Worm (Caenorhabditis elegans) whole organism, L1 larva: ENCODE measurements around the gene srw-33.

Experiments used
- C04F5.9 ChIP-seq: sonication (generic microtip); optimal IDR thresholded peaks from 2 replicates; lab custom pipeline; 2016; ENCODE audit warnings: missing genetic modification characterization, missing compliant biosample characterization
- aha-1 ChIP-seq: fragments of 150-350 bp; optimal IDR thresholded peaks from 2 replicates; lab custom pipeline; 2014; ENCODE audit warnings: missing biosample characterization, missing genetic modification characterization
- ceh-8 ChIP-seq: fragments of 200-800 bp; sonication (Bioruptor generic); optimal IDR thresholded peaks from 2 replicates; lab custom pipeline; 2018; ENCODE audit warnings: mild to moderate bottlenecking, missing genetic modification characterization, moderate library complexity, missing compliant biosample characterization
- ceh-90 ChIP-seq: sonication (generic microtip); optimal IDR thresholded peaks from 2 replicates; lab custom pipeline; 2016; ENCODE audit warnings: missing genetic modification characterization, missing compliant biosample characterization
- efl-1 ChIP-seq, 4 experiments: fragments of 150-350 bp; optimal IDR thresholded peaks in 3 of 4; peaks in 1 of 4; 1 replicate in 1 of 4; 2 replicates in 3 of 4; lab custom pipeline; 2014; ENCODE audit warnings: missing biosample characterization in 2 of 4, missing genetic modification characterization in 2 of 4, missing genetic modification reagents in 2 of 4
- efl-3 ChIP-seq: fragments of 200-800 bp; sonication (Bioruptor generic); optimal IDR thresholded peaks from 2 replicates; lab custom pipeline; 2018; ENCODE audit warnings: mild to moderate bottlenecking, missing genetic modification characterization, missing compliant biosample characterization
- egl-13 ChIP-seq: sonication (generic microtip); optimal IDR thresholded peaks from 2 replicates; lab custom pipeline; 2016; ENCODE audit warnings: missing genotype, missing genetic modification reagents, missing genetic modification characterization, missing compliant biosample characterization
- egl-27 ChIP-seq, 2 experiments: fragments of 150-350 bp in 1 of 2; sonication (generic microtip); optimal IDR thresholded peaks; 3 replicates each; lab custom pipeline; 2017 to 2018; ENCODE audit warnings: missing biosample characterization in 2 of 2, missing genetic modification characterization in 2 of 2, missing genetic modification reagents in 2 of 2
- elt-2 ChIP-seq: sonication (generic microtip); optimal IDR thresholded peaks from 2 replicates; lab custom pipeline; 2016; ENCODE audit warnings: missing genetic modification characterization, mild to moderate bottlenecking, inconsistent platforms, missing compliant biosample characterization, missing genetic modification reagents
- elt-3 ChIP-seq, 6 experiments: fragments of 150-350 bp in 1 of 6; sonication (generic microtip); optimal IDR thresholded peaks; 2 replicates each; lab custom pipeline; 2017 to 2018; ENCODE audit warnings: missing biosample characterization in 6 of 6, missing genetic modification characterization in 6 of 6, inconsistent platforms in 1 of 6
- fkh-10 ChIP-seq: sonication (generic microtip); optimal IDR thresholded peaks from 2 replicates; lab custom pipeline; 2017; ENCODE audit warnings: missing biosample characterization, missing genetic modification reagents, missing genetic modification characterization
- fkh-8 ChIP-seq: sonication (generic microtip); optimal IDR thresholded peaks from 2 replicates; lab custom pipeline; 2016; ENCODE audit warnings: mild to moderate bottlenecking, missing genetic modification characterization, missing compliant biosample characterization
- fos-1 ChIP-seq: fragments of 150-350 bp; optimal IDR thresholded peaks from 2 replicates; lab custom pipeline; 2014; ENCODE audit warnings: missing biosample characterization, missing genetic modification characterization
- hpl-2 ChIP-seq: fragments of 150-350 bp; optimal IDR thresholded peaks from 2 replicates; lab custom pipeline; 2014; ENCODE audit warnings: missing biosample characterization, missing genetic modification reagents, missing genetic modification characterization
- irx-1 ChIP-seq: sonication (generic microtip); optimal IDR thresholded peaks from 2 replicates; lab custom pipeline; 2016; ENCODE audit warnings: missing genetic modification characterization, missing compliant biosample characterization
- isw-1 ChIP-seq: fragments of 200-800 bp; sonication (Bioruptor generic); IDR thresholded peaks from 2 replicates; pipeline ENCODE4 v1.3.6; 2022; ENCODE audit warnings: missing genetic modification characterization, missing compliant biosample characterization
- jun-1 ChIP-seq: fragments of 150-350 bp; optimal IDR thresholded peaks from 2 replicates; lab custom pipeline; 2014; ENCODE audit warnings: missing biosample characterization, missing genetic modification reagents, missing genetic modification characterization
- lin-14 ChIP-seq: fragments of 200-800 bp; sonication (Bioruptor generic); optimal IDR thresholded peaks from 2 replicates; lab custom pipeline; 2018; ENCODE audit warnings: mild to moderate bottlenecking, missing genetic modification characterization, moderate library complexity, missing compliant biosample characterization
- mep-1 ChIP-seq: fragments of 150-350 bp; optimal IDR thresholded peaks from 2 replicates; lab custom pipeline; 2014; ENCODE audit warnings: missing biosample characterization, missing genetic modification characterization
- nhr-11 ChIP-seq: fragments of 150-350 bp; optimal IDR thresholded peaks from 2 replicates; lab custom pipeline; 2014; ENCODE audit warnings: missing biosample characterization, missing genetic modification characterization
- nhr-12 ChIP-seq: sonication (generic microtip); optimal IDR thresholded peaks from 2 replicates; lab custom pipeline; 2017; ENCODE audit warnings: missing biosample characterization, missing genetic modification characterization
- nhr-20 ChIP-seq: sonication (generic microtip); optimal IDR thresholded peaks from 2 replicates; lab custom pipeline; 2016; ENCODE audit warnings: mild to moderate bottlenecking, missing genetic modification characterization, missing compliant biosample characterization
- nhr-28 ChIP-seq: fragments of 150-350 bp; optimal IDR thresholded peaks from 2 replicates; lab custom pipeline; 2014; ENCODE audit warnings: missing biosample characterization, missing genetic modification characterization
- nhr-47 ChIP-seq: sonication (generic microtip); optimal IDR thresholded peaks from 2 replicates; lab custom pipeline; 2016; ENCODE audit warnings: mild to moderate bottlenecking, missing genetic modification characterization, moderate library complexity, missing compliant biosample characterization
- nhr-71 ChIP-seq: sonication (generic microtip); optimal IDR thresholded peaks from 2 replicates; lab custom pipeline; 2016; ENCODE audit warnings: mild to moderate bottlenecking, missing genetic modification characterization, moderate library complexity, missing compliant biosample characterization
- nhr-85 ChIP-seq: sonication (generic microtip); peaks from one replicate; lab custom pipeline; 2016; ENCODE audit warnings: missing genetic modification characterization, inconsistent platforms, missing compliant biosample characterization
- nhr-90 ChIP-seq: sonication (generic microtip); optimal IDR thresholded peaks from 2 replicates; lab custom pipeline; 2016; ENCODE audit warnings: mild to moderate bottlenecking, missing genetic modification characterization, missing compliant biosample characterization; ENCODE audit not compliant: poor library complexity
- pag-3 ChIP-seq: sonication (generic microtip); optimal IDR thresholded peaks from 2 replicates; lab custom pipeline; 2017; ENCODE audit warnings: missing genetic modification characterization, mild to moderate bottlenecking, missing compliant biosample characterization, antibody characterized with exemption, borderline replicate concordance; ENCODE audit not compliant: insufficient read depth
- pax-3 ChIP-seq: fragments of 200-800 bp; sonication (Bioruptor generic); optimal IDR thresholded peaks from 2 replicates; lab custom pipeline; 2018; ENCODE audit warnings: mild to moderate bottlenecking, missing genetic modification characterization, moderate library complexity, missing compliant biosample characterization
- pqm-1 ChIP-seq: sonication (generic microtip); optimal IDR thresholded peaks from 3 replicates; lab custom pipeline; 2017; ENCODE audit warnings: missing biosample characterization, missing genetic modification characterization
- rnt-1 ChIP-seq: sonication (generic microtip); optimal IDR thresholded peaks from 2 replicates; lab custom pipeline; 2016; ENCODE audit warnings: mild to moderate bottlenecking, missing genetic modification characterization, moderate library complexity, missing compliant biosample characterization
- sptf-1 ChIP-seq: fragments of 150-350 bp; optimal IDR thresholded peaks from 2 replicates; lab custom pipeline; 2014; ENCODE audit warnings: missing biosample characterization, missing genetic modification characterization
- sup-37 ChIP-seq: fragments of 200-800 bp; sonication (Bioruptor generic); optimal IDR thresholded peaks from 2 replicates; lab custom pipeline; 2018; ENCODE audit warnings: mild to moderate bottlenecking, missing genetic modification characterization, missing compliant biosample characterization
- swsn-7 ChIP-seq: sonication (generic microtip); optimal IDR thresholded peaks from 2 replicates; lab custom pipeline; 2016; ENCODE audit warnings: missing genetic modification characterization, missing compliant biosample characterization
- tlp-1 ChIP-seq: fragments of 150-350 bp; optimal IDR thresholded peaks from 2 replicates; lab custom pipeline; 2014; ENCODE audit warnings: missing biosample characterization, missing genetic modification characterization
- unc-30 ChIP-seq: sonication (generic microtip); optimal IDR thresholded peaks from 2 replicates; lab custom pipeline; 2017; ENCODE audit warnings: missing biosample characterization, missing genetic modification characterization
- unc-62 ChIP-seq: fragments of 150-350 bp; optimal IDR thresholded peaks from 2 replicates; lab custom pipeline; 2014; ENCODE audit warnings: missing biosample characterization, missing genetic modification reagents, missing genetic modification characterization
- xbp-1 ChIP-seq: sonication (generic microtip); optimal IDR thresholded peaks from 2 replicates; lab custom pipeline; 2016; ENCODE audit warnings: missing genetic modification characterization, missing compliant biosample characterization
- zag-1 ChIP-seq: fragments of 150-350 bp; optimal IDR thresholded peaks from 2 replicates; lab custom pipeline; 2014; ENCODE audit warnings: missing biosample characterization, missing genetic modification characterization

srw-33 gene

ce11 chrV:15464402-15464801 is 13.1 kb upstream of the srw-33 start, which contains the start of gene rocf-1:
rocf-1 (minus strand) TSS chrV:15464502.
- TF ChIP-seq lin-14 (GFP tag; lab: Kevin White, UChicago) (no peak), nhr-71 (tag; lab: Kevin White, UChicago) (no peak), nhr-47 (tag; lab: Kevin White, UChicago) (no peak), unc-62 (GFP tag; lab: Kevin White, UChicago) (no peak), C04F5.9 (tag; lab: Kevin White, UChicago) (no peak), rnt-1 (no peak), egl-13 (no peak), hpl-2 (no peak), swsn-7 (tag; lab: Kevin White, UChicago) (no peak), mep-1 (tag; lab: Kevin White, UChicago) (no peak), nhr-28 (tag; lab: Kevin White, UChicago) (no peak), elt-3 (tag; optimal IDR thresholded peaks at IDR 0.05; lab: Kevin White, UChicago) (no peak), isw-1 (no peak), egl-27 (tag; optimal IDR thresholded peaks at IDR 0.05; lab: Kevin White, UChicago) (no peak), fkh-8 (tag; lab: Kevin White, UChicago) (no peak), efl-1 (optimal IDR thresholded peaks at IDR 0.05; lab: Kevin White, UChicago) (no peak), efl-1 (GFP tag; optimal IDR thresholded peaks at IDR 0.05 in 1 of 2; lab: Kevin White, UChicago) (no peak), jun-1 (no peak), xbp-1 (no peak)

ce11 chrV:15459088-15459487 is 7.8 kb upstream of the srw-33 start, which contains the start of gene str-71:
str-71 (minus strand) TSS chrV:15459188.
- TF ChIP-seq efl-3 (GFP tag; lab: Kevin White, UChicago) (no peak), zag-1 (tag; lab: Kevin White, UChicago) (no peak), tlp-1 (tag; lab: Kevin White, UChicago) (no peak), pag-3 (tag; lab: Kevin White, UChicago) (no peak), nhr-20 (tag; lab: Kevin White, UChicago) (no peak), mep-1 (tag; lab: Kevin White, UChicago) (no peak), nhr-12 (tag; lab: Kevin White, UChicago) (no peak), ceh-8 (GFP tag; lab: Kevin White, UChicago) (no peak), nhr-90 (no peak)
- TF ChIP-seq, all 84 proteins: peak for 0

ce11 chrV:15454322-15454721 is 3.0 kb upstream of the srw-33 start:
- TF ChIP-seq aha-1 (no peak), nhr-85 (tag; lab: Kevin White, UChicago) (peak; percentile 22), hpl-2 (no peak), isw-1 (no peak)

- no peak for TF ChIP-seq egl-13
These were observed 2.5 kb downstream of the srw-33 start, which contains the start of gene T26H5.14 for ce11 chrV:15448865-15449264. T26H5.14 (plus strand) TSS chrV:15449165.

ce11 chrV:15448408-15448807 is 2.9 kb downstream of the srw-33 start, which contains the start of gene T26H5.4:
T26H5.4 (minus strand) TSS chrV:15448701.
- TF ChIP-seq elt-2 (tag; lab: Kevin White, UChicago) (peak; percentile 95), pag-3 (tag; lab: Kevin White, UChicago) (no peak), efl-1 (optimal IDR thresholded peaks at IDR 0.05; lab: Kevin White, UChicago) (no peak), efl-1 (GFP tag; optimal IDR thresholded peaks at IDR 0.05 in 1 of 2; lab: Kevin White, UChicago) (peak in 1 of 2 experiments; percentile 73)

ce11 chrV:15445437-15445836 is 5.9 kb downstream of the srw-33 start, which contains the start of gene srh-239:
srh-239 (plus strand) TSS chrV:15445737.
- TF ChIP-seq nhr-90 (no peak), C04F5.9 (tag; lab: Kevin White, UChicago) (no peak), nhr-28 (tag; lab: Kevin White, UChicago) (no peak), elt-3 (tag; optimal IDR thresholded peaks at IDR 0.05; lab: Kevin White, UChicago) (no peak), nhr-11 (tag; lab: Kevin White, UChicago) (no peak), pqm-1 (tag; lab: Kevin White, UChicago) (no peak), sptf-1 (tag; lab: Kevin White, UChicago) (no peak), unc-30 (tag; lab: Kevin White, UChicago) (no peak), irx-1 (no peak), isw-1 (no peak), fos-1 (tag; lab: Kevin White, UChicago) (no peak), ceh-90 (no peak), pax-3 (tag; lab: Kevin White, UChicago) (no peak), sup-37 (GFP tag; lab: Kevin White, UChicago) (no peak), nhr-85 (tag; lab: Kevin White, UChicago) (no peak), hpl-2 (no peak), fkh-10 (GFP tag; lab: Kevin White, UChicago) (no peak)
